Fruit fly (Drosophila melanogaster): Measurements from ENCODE around the gene Prp4k.

Gene Prp4k

DNA sequence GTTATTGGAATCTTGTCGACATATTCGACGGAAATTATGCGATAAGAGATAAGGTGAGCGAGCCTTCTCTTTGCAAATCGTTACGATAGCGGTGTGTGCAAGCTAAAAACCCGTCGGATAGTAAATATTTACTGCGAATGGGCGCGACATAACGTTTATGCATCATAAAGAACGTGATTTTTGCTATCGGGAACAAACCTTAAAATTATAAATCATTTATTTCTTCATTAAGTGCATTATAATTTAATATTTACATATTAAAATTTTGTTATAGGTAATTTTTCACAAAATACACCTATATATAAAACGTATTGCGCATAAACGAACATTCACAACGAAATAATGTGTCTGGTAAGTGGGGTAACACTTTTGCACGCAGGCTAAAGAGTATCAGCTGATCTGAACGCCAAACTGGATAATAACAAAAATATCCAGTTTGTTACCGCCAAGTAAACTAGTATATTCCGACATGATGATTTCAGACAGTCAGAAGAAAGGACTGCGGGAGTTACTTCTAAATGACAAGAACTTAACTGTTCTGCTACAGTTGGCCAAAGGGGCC, 5.5 kb downstream of the Prp4k start, which contains the start of the genes Gk1 and CG13876 (continued):
- TF ChIP-seq dmrt11E (tag; optimal IDR thresholded peaks at IDR 0.05) (peak; percentile 96), abd-A (tag; optimal IDR thresholded peaks at IDR 0.05) (no peak), dpn (GFP tag; optimal IDR thresholded peaks at IDR 0.05) (peak; percentile 68 to 91), insv (GFP tag; optimal IDR thresholded peaks at IDR 0.05) (peak in 1 of 2 experiments; percentile 78), Sox102F (GFP tag; optimal IDR thresholded peaks at IDR 0.05) (peak; percentile 97), CG13624 (GFP tag; optimal IDR thresholded peaks at IDR 0.05) (peak; percentile 58), crp (GFP tag; optimal IDR thresholded peaks at IDR 0.05) (peak; percentile 33 to 88), sc (optimal IDR thresholded peaks at IDR 0.05) (no peak), sc (GFP tag; optimal IDR thresholded peaks at IDR 0.05) (peak; percentile 82), NFAT (GFP tag; IDR thresholded peaks at IDR 0.05) (peak; percentile 79), CG2129 (GFP tag; IDR thresholded peaks at IDR 0.05; ENCODE audit: partially characterized antibody) (no peak), CG1602 (GFP tag; optimal IDR thresholded peaks at IDR 0.05) (peak; percentile 91), CG1024 (GFP tag; IDR thresholded peaks at IDR 0.05) (peak; percentile 74), az2 (GFP tag; optimal IDR thresholded peaks at IDR 0.05) (peak; percentile 87), CG10267 (tag; optimal IDR thresholded peaks at IDR 0.05) (peak; percentile 91), CG4617 (GFP tag; optimal IDR thresholded peaks at IDR 0.05; ENCODE audit: borderline replicate concordance) (peak; percentile 70), D19A (tag; optimal IDR thresholded peaks at IDR 0.05) (peak; percentile 95), hb (GFP tag; IDR thresholded peaks at IDR 0.05; ENCODE audit: partially characterized antibody) (no peak), CG7745 (tag; optimal IDR thresholded peaks at IDR 0.05) (peak; percentile 70), CG18764 (GFP tag; optimal IDR thresholded peaks at IDR 0.05) (peak; percentile 85), Atf6 (GFP tag; IDR thresholded peaks at IDR 0.05) (peak; percentile 97), gfzf (GFP tag; optimal IDR thresholded peaks at IDR 0.05) (no peak), Oli (tag; optimal IDR thresholded peaks at IDR 0.05) (peak; percentile 93), zf30C (GFP tag; optimal IDR thresholded peaks at IDR 0.05) (peak; percentile 25), grau (tag; optimal IDR thresholded peaks at IDR 0.05) (peak; percentile 96), CG15011 (GFP tag; optimal IDR thresholded peaks at IDR 0.05) (no peak), CG33557 (GFP tag; optimal IDR thresholded peaks at IDR 0.05) (peak; percentile 92), YL-1 (GFP tag; optimal IDR thresholded peaks at IDR 0.05) (peak; percentile 91), lola (GFP tag; optimal IDR thresholded peaks at IDR 0.05) (peak in 1 of 3 experiments; percentile 94), PHDP (tag; optimal IDR thresholded peaks at IDR 0.05) (peak; percentile 99), usp (GFP tag; optimal IDR thresholded peaks at IDR 0.05) (no peak), ftz-f1 (GFP tag; optimal IDR thresholded peaks at IDR 0.05) (no peak), hkb (optimal IDR thresholded peaks at IDR 0.05) (no peak), hkb (GFP tag; IDR thresholded peaks at IDR 0.05) (peak; percentile 96), run (tag; optimal IDR thresholded peaks at IDR 0.05) (peak; percentile 92), Hey (tag; optimal IDR thresholded peaks at IDR 0.05) (no peak), gcm (GFP tag; optimal IDR thresholded peaks at IDR 0.05) (peak; percentile 96), CG13424 (tag; optimal IDR thresholded peaks at IDR 0.05) (peak; percentile 98), pzg (GFP tag; optimal IDR thresholded peaks at IDR 0.05) (peak; percentile 56), zen2 (GFP tag; IDR thresholded peaks at IDR 0.05; ENCODE audit: partially characterized antibody) (no peak), CG31441 (GFP tag; IDR thresholded peaks at IDR 0.05) (no peak; the same call in 1 of the 2 replicates), Hmr (GFP tag; optimal IDR thresholded peaks at IDR 0.05) (peak; percentile 98), sens-2 (GFP tag; IDR thresholded peaks at IDR 0.05) (peak; percentile 84), CG15696 (tag; optimal IDR thresholded peaks at IDR 0.05) (peak; percentile 95), CG6813 (GFP tag; optimal IDR thresholded peaks at IDR 0.05) (peak; percentile 95), CG12236 (GFP tag; optimal IDR thresholded peaks at IDR 0.05) (no peak), gsb-n (tag; optimal IDR thresholded peaks at IDR 0.05) (peak; percentile 96), Lhr (GFP tag; optimal IDR thresholded peaks at IDR 0.05) (no peak), caup (GFP tag; optimal IDR thresholded peaks at IDR 0.05; ENCODE audit: severe bottlenecking) (peak; percentile 95)

All from whole organism, embryonic.